Fruit fly (Drosophila melanogaster): Measurements from ENCODE around the gene CG8260.

DNA sequence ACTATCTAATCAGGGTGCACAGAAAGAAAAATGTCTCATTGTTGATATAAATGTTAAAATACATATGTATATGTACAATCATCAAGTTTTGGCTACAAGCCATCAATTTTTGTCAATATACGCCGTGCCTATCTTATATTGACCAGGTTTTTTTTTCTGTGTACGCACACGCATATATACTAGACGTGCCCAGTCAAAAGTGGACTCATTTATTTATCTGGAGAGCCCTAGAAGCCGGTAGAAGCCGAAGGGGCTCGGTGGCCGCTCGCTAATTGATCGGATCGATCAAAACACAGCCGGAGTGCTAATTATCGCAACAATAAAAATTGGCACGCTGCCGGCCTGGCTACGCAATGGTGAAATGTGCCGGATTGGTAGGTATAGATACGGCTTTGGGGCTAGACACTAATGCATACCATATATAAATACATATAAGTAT lies 15.8 kb upstream of the CG8260 start:
- TF ChIP-seq CG8478 (optimal IDR thresholded peaks at IDR 0.05) (no peak), CTCF (optimal IDR thresholded peaks at IDR 0.05) (no peak)
